Worm (Caenorhabditis elegans) whole organism, L4/young adult: Measurements from ENCODE around the gene Y26E6A.3.

ENCODE experiments used
- W03F9.2 ChIP-seq: fragments of 150-350 bp; optimal IDR thresholded peaks from 2 replicates; lab custom pipeline; 2014; ENCODE audit warnings: missing biosample characterization, missing genetic modification characterization
- dao-5 ChIP-seq: sonication (generic microtip); optimal IDR thresholded peaks from 2 replicates; lab custom pipeline; 2016; ENCODE audit warnings: missing genotype, missing genetic modification characterization, moderate library complexity, missing compliant biosample characterization
- him-1 ChIP-seq: sonication (generic microtip); optimal IDR thresholded peaks from 2 replicates; lab custom pipeline; 2016; ENCODE audit warnings: missing genotype, missing genetic modification reagents, missing genetic modification characterization, missing compliant biosample characterization

Y26E6A.3 gene

ce11 chrX:13903328-13903727 is 6.4 kb downstream of the Y26E6A.3 start, which contains the start of gene sra-39:
sra-39 (minus strand) TSS chrX:13903428.
- TF ChIP-seq W03F9.2, result no peak

- TF ChIP-seq W03F9.2 (no peak), him-1 (no peak), dao-5 (tag; lab: Kevin White, UChicago) (no peak)
These were observed 9.7 kb downstream of the Y26E6A.3 start, which contains the start of gene sra-38 for ce11 chrX:13900047-13900446. sra-38 (minus strand) TSS chrX:13900147.

- TF ChIP-seq dao-5 (tag; lab: Kevin White, UChicago) (no peak), him-1 (no peak), W03F9.2 (no peak)
These were observed 16.5 kb downstream of the Y26E6A.3 start, which contains the start of gene sra-37 for ce11 chrX:13893256-13893655. sra-37 (minus strand) TSS chrX:13893356.

ce11 chrX:13886195-13886594 is 23.6 kb downstream of the Y26E6A.3 start:
- TF ChIP-seq him-1, result no peak
- no peak for TF ChIP-seq dao-5 (tag; lab: Kevin White, UChicago)
- TF ChIP-seq W03F9.2, result no peak

- TF ChIP-seq dao-5 (tag; lab: Kevin White, UChicago) (no peak), W03F9.2 (no peak), him-1 (no peak)
These were observed 24.6 kb downstream of the Y26E6A.3 start for ce11 chrX:13885131-13885530.

- TF ChIP-seq him-1 (no peak), W03F9.2 (no peak), dao-5 (tag; lab: Kevin White, UChicago) (no peak)
These were observed 25.6 kb downstream of the Y26E6A.3 start for ce11 chrX:13884157-13884556.

- no peak for TF ChIP-seq him-1
- no peak for TF ChIP-seq dao-5 (tag; lab: Kevin White, UChicago)
- no peak for TF ChIP-seq W03F9.2
These were observed 27.1 kb downstream of the Y26E6A.3 start, which contains the start of gene hlb-1 for ce11 chrX:13882639-13883038. hlb-1 (minus strand) TSS chrX:13882739.

ce11 chrX:13881760-13882369 is 27.9 kb downstream of the Y26E6A.3 start:
- TF ChIP-seq W03F9.2, result no peak
- TF ChIP-seq him-1, result no peak
- no peak for TF ChIP-seq dao-5 (tag; lab: Kevin White, UChicago)

- TF ChIP-seq dao-5 (tag; lab: Kevin White, UChicago), result no peak
- TF ChIP-seq W03F9.2, result no peak
- no peak for TF ChIP-seq him-1
These were observed 31.7 kb downstream of the Y26E6A.3 start for ce11 chrX:13878082-13878481.

- TF ChIP-seq W03F9.2 (no peak), him-1 (no peak)
These were observed 32.9 kb downstream of the Y26E6A.3 start for ce11 chrX:13876860-13877259.

ce11 chrX:13875913-13876312 is 33.8 kb downstream of the Y26E6A.3 start:
- TF ChIP-seq W03F9.2 (no peak), him-1 (no peak), dao-5 (tag; lab: Kevin White, UChicago) (no peak)

- TF ChIP-seq him-1 (no peak), W03F9.2 (no peak), dao-5 (tag; lab: Kevin White, UChicago) (no peak)
These were observed 36.3 kb downstream of the Y26E6A.3 start for ce11 chrX:13873324-13873933.

- TF ChIP-seq W03F9.2 (no peak), dao-5 (tag; lab: Kevin White, UChicago) (no peak), him-1 (no peak)
These were observed 38.6 kb downstream of the Y26E6A.3 start for ce11 chrX:13871110-13871509.

- TF ChIP-seq W03F9.2, result no peak
- TF ChIP-seq dao-5 (tag; lab: Kevin White, UChicago), result no peak
- TF ChIP-seq him-1, result no peak
These were observed 45.6 kb downstream of the Y26E6A.3 start, which contains the start of gene M03B6.3 for ce11 chrX:13864191-13864590. M03B6.3 (minus strand) TSS chrX:13864292.

ce11 chrX:13858693-13859092 is 51.1 kb downstream of the Y26E6A.3 start, which contains the start of gene M03B6.4:
M03B6.4 (plus strand) TSS chrX:13858841.
- TF ChIP-seq him-1, result no peak
- no peak for TF ChIP-seq dao-5 (tag; lab: Kevin White, UChicago)
- no peak for TF ChIP-seq W03F9.2
